Fruit fly (Drosophila melanogaster): ENCODE results near the gene CG9483.

The CG9483 gene

dm6 chr2L:8866467-8866866 lies at the start of gene CG9483:
Gene CG9483 (plus strand): TSS chr2L:8866767.
- no peak for TF ChIP-seq Dll (optimal IDR thresholded peaks at IDR 0.05)
- no peak for TF ChIP-seq usp (GFP tag; optimal IDR thresholded peaks at IDR 0.05)
- TF ChIP-seq CG8478 (optimal IDR thresholded peaks at IDR 0.05) = no peak
- TF ChIP-seq pan (optimal IDR thresholded peaks at IDR 0.05) = no peak
- TF ChIP-seq EcR (GFP tag; optimal IDR thresholded peaks at IDR 0.05) = no peak
- no peak for TF ChIP-seq psq (optimal IDR thresholded peaks at IDR 0.05)

dm6 chr2L:8817343-8817742 lies 49.2 kb upstream of the CG9483 start:
- TF ChIP-seq CG8478 (optimal IDR thresholded peaks at IDR 0.05) (no peak), usp (GFP tag; optimal IDR thresholded peaks at IDR 0.05) (no peak), pan (optimal IDR thresholded peaks at IDR 0.05) (no peak), Dll (optimal IDR thresholded peaks at IDR 0.05) (no peak), psq (optimal IDR thresholded peaks at IDR 0.05) (no peak), EcR (GFP tag; optimal IDR thresholded peaks at IDR 0.05) (no peak)

dm6 chr2L:8820539-8820938 lies 46.0 kb upstream of the CG9483 start:
- TF ChIP-seq Dll (optimal IDR thresholded peaks at IDR 0.05) (no peak), usp (GFP tag; optimal IDR thresholded peaks at IDR 0.05) (no peak), pan (optimal IDR thresholded peaks at IDR 0.05) (no peak), psq (optimal IDR thresholded peaks at IDR 0.05) (no peak), CG8478 (optimal IDR thresholded peaks at IDR 0.05) (no peak), EcR (GFP tag; optimal IDR thresholded peaks at IDR 0.05) (no peak)

dm6 chr2L:8825222-8825869 lies 41.2 kb upstream of the CG9483 start, which contains the start of gene SoxN:
Gene SoxN (plus strand): TSS chr2L:8825645.
- TF ChIP-seq psq (optimal IDR thresholded peaks at IDR 0.05) (no peak), Dll (optimal IDR thresholded peaks at IDR 0.05) (peak; percentile 79), CG8478 (optimal IDR thresholded peaks at IDR 0.05) (peak; percentile 71)

dm6 chr2L:8828387-8828786 lies 38.2 kb upstream of the CG9483 start:
- TF ChIP-seq Dll (optimal IDR thresholded peaks at IDR 0.05) = no peak
- TF ChIP-seq pan (optimal IDR thresholded peaks at IDR 0.05) = no peak
- no peak for TF ChIP-seq usp (GFP tag; optimal IDR thresholded peaks at IDR 0.05)
- TF ChIP-seq CG8478 (optimal IDR thresholded peaks at IDR 0.05) = no peak
- no peak for TF ChIP-seq psq (optimal IDR thresholded peaks at IDR 0.05)
- TF ChIP-seq EcR (GFP tag; optimal IDR thresholded peaks at IDR 0.05) = no peak

dm6 chr2L:8832386-8833210 lies 34.0 kb upstream of the CG9483 start:
- TF ChIP-seq EcR (GFP tag; optimal IDR thresholded peaks at IDR 0.05) = no peak
- no peak for TF ChIP-seq pan (optimal IDR thresholded peaks at IDR 0.05)
- TF ChIP-seq Dll (optimal IDR thresholded peaks at IDR 0.05) = no peak
- no peak for TF ChIP-seq usp (GFP tag; optimal IDR thresholded peaks at IDR 0.05)
- TF ChIP-seq CG8478 (optimal IDR thresholded peaks at IDR 0.05) = no peak
- no peak for TF ChIP-seq psq (optimal IDR thresholded peaks at IDR 0.05)

- no peak for TF ChIP-seq CG8478 (optimal IDR thresholded peaks at IDR 0.05)
- no peak for TF ChIP-seq usp (GFP tag; optimal IDR thresholded peaks at IDR 0.05)
- TF ChIP-seq Dll (optimal IDR thresholded peaks at IDR 0.05) = no peak
These were observed 31.6 kb upstream of the CG9483 start for dm6 chr2L:8834806-8835483.

- TF ChIP-seq CG8478 (optimal IDR thresholded peaks at IDR 0.05) (no peak), pan (optimal IDR thresholded peaks at IDR 0.05) (no peak), usp (GFP tag; optimal IDR thresholded peaks at IDR 0.05) (no peak), psq (optimal IDR thresholded peaks at IDR 0.05) (no peak), Dll (optimal IDR thresholded peaks at IDR 0.05) (no peak), EcR (GFP tag; optimal IDR thresholded peaks at IDR 0.05) (no peak)
These were observed 27.4 kb upstream of the CG9483 start for dm6 chr2L:8839193-8839592.

- TF ChIP-seq EcR (GFP tag; optimal IDR thresholded peaks at IDR 0.05) (no peak), pan (optimal IDR thresholded peaks at IDR 0.05) (no peak), psq (optimal IDR thresholded peaks at IDR 0.05) (no peak), CG8478 (optimal IDR thresholded peaks at IDR 0.05) (no peak), Dll (optimal IDR thresholded peaks at IDR 0.05) (no peak), usp (GFP tag; optimal IDR thresholded peaks at IDR 0.05) (no peak)
These were observed 25.9 kb upstream of the CG9483 start for dm6 chr2L:8840717-8841116.

- no peak for TF ChIP-seq psq (optimal IDR thresholded peaks at IDR 0.05)
- TF ChIP-seq EcR (GFP tag; optimal IDR thresholded peaks at IDR 0.05) = no peak
- no peak for TF ChIP-seq Dll (optimal IDR thresholded peaks at IDR 0.05)
- TF ChIP-seq CG8478 (optimal IDR thresholded peaks at IDR 0.05) = no peak
- TF ChIP-seq usp (GFP tag; optimal IDR thresholded peaks at IDR 0.05) = no peak
- TF ChIP-seq pan (optimal IDR thresholded peaks at IDR 0.05) = no peak
These were observed 24.9 kb upstream of the CG9483 start for dm6 chr2L:8841490-8842261.

- TF ChIP-seq pan (optimal IDR thresholded peaks at IDR 0.05) = no peak
- TF ChIP-seq CG8478 (optimal IDR thresholded peaks at IDR 0.05) = no peak
- TF ChIP-seq Dll (optimal IDR thresholded peaks at IDR 0.05) = no peak
- no peak for TF ChIP-seq EcR (GFP tag; optimal IDR thresholded peaks at IDR 0.05)
- TF ChIP-seq usp (GFP tag; optimal IDR thresholded peaks at IDR 0.05) = no peak
- no peak for TF ChIP-seq psq (optimal IDR thresholded peaks at IDR 0.05)
These were observed 24.4 kb upstream of the CG9483 start for dm6 chr2L:8842262-8842561.

All from whole organism.